Worm (Caenorhabditis elegans) whole organism, L4 larva: ENCODE results near the gene R03E9.2.
A peak's percentile ranks its signal among the peaks of the same experiment; 100 is the strongest.

Experiments
- F10B5.3 ChIP-seq: sonication (generic microtip); optimal IDR thresholded peaks from 2 replicates; lab custom pipeline; 2016; ENCODE audit warnings: mild to moderate bottlenecking, missing genetic modification characterization, missing compliant biosample characterization
- F44E2.7 ChIP-seq: fragments of 200-800 bp; sonication (Bioruptor generic); IDR thresholded peaks from 2 replicates; pipeline ENCODE4 v2.1.2; 2022; ENCODE audit warnings: missing genetic modification characterization, missing compliant biosample characterization
- R02D3.7 ChIP-seq: fragments of 150-350 bp; sonication (generic microtip); optimal IDR thresholded peaks from 3 replicates; lab custom pipeline; 2014; ENCODE audit warnings: missing biosample characterization, missing genetic modification characterization
- Y48G9A.11 ChIP-seq: fragments of 200-800 bp; sonication (Bioruptor generic); IDR thresholded peaks from 2 replicates; pipeline ENCODE4 v1.3.6; 2022; ENCODE audit warnings: missing genetic modification reagents, missing genetic modification characterization, missing compliant biosample characterization
- Y75B8A.6 ChIP-seq: fragments of 200-800 bp; sonication (Bioruptor generic); IDR thresholded peaks from 2 replicates; pipeline ENCODE4 v1.3.6; 2022; ENCODE audit warnings: missing genetic modification reagents, missing genetic modification characterization, missing compliant biosample characterization
- ama-1 ChIP-seq: fragments of 150-350 bp; optimal IDR thresholded peaks from 2 replicates; lab custom pipeline; 2014; ENCODE audit warnings: inconsistent platforms, mixed read lengths
- arid-1 ChIP-seq: fragments of 200-800 bp; sonication (Bioruptor generic); conservative IDR thresholded peaks from 2 replicates; pipeline ENCODE4 v1.3.6; 2022; ENCODE audit warnings: missing genetic modification reagents, missing genetic modification characterization, missing compliant biosample characterization
- ceh-28 ChIP-seq: fragments of 150-350 bp; optimal IDR thresholded peaks from 2 replicates; lab custom pipeline; 2014; ENCODE audit warnings: missing biosample characterization, missing genetic modification reagents, missing genetic modification characterization
- ceh-44 ChIP-seq: fragments of 200-800 bp; sonication (Bioruptor generic); IDR thresholded peaks from 2 replicates; pipeline ENCODE4 v1.3.6; 2022; ENCODE audit warnings: missing genetic modification reagents, missing genetic modification characterization, missing compliant biosample characterization
- ces-1 ChIP-seq: fragments of 150-350 bp; sonication (generic microtip); optimal IDR thresholded peaks from 4 replicates; lab custom pipeline; 2014; ENCODE audit warnings: missing biosample characterization, missing genetic modification reagents, missing genetic modification characterization
- cey-2 ChIP-seq: sonication (generic microtip); optimal IDR thresholded peaks from 3 replicates; lab custom pipeline; 2017; ENCODE audit warnings: missing genetic modification characterization, mild to moderate bottlenecking, missing compliant biosample characterization, antibody characterized with exemption, borderline replicate concordance; ENCODE audit not compliant: insufficient read depth
- daf-16 ChIP-seq, 3 experiments: sonication (generic microtip); optimal IDR thresholded peaks; 2 replicates each; lab custom pipeline; 2016 to 2017; ENCODE audit warnings: missing genetic modification characterization in 3 of 3, missing genetic modification reagents in 3 of 3, mild to moderate bottlenecking in 2 of 3, missing compliant biosample characterization in 2 of 3, missing biosample characterization in 1 of 3, moderate library complexity in 1 of 3
- daf-8 ChIP-seq: fragments of 200-800 bp; sonication (Bioruptor generic); IDR thresholded peaks from 2 replicates; pipeline ENCODE4 v1.3.6; 2022; ENCODE audit warnings: missing genetic modification characterization, missing compliant biosample characterization
- dmd-8 ChIP-seq: fragments of 200-800 bp; sonication (Bioruptor generic); IDR thresholded peaks from 2 replicates; pipeline ENCODE4 v1.3.6; 2022; ENCODE audit warnings: missing genetic modification characterization, missing compliant biosample characterization
- dmd-9 ChIP-seq: fragments of 200-800 bp; sonication (Bioruptor generic); IDR thresholded peaks from 2 replicates; pipeline ENCODE4 v1.3.6; 2022; ENCODE audit warnings: missing genetic modification reagents, missing genetic modification characterization, missing compliant biosample characterization
- dpl-1 ChIP-seq: fragments of 150-350 bp; optimal IDR thresholded peaks from 2 replicates; lab custom pipeline; 2014; ENCODE audit warnings: missing biosample characterization, missing genetic modification reagents, missing genetic modification characterization
- hmg-1.1 ChIP-seq: fragments of 200-800 bp; sonication (Bioruptor generic); IDR thresholded peaks from 2 replicates; pipeline ENCODE4 v1.3.6; 2022; ENCODE audit warnings: missing genetic modification reagents, missing genetic modification characterization, missing compliant biosample characterization
- jun-1 ChIP-seq: fragments of 150-350 bp; optimal IDR thresholded peaks from 2 replicates; lab custom pipeline; 2014; ENCODE audit warnings: missing biosample characterization, missing genetic modification reagents, missing genetic modification characterization
- lin-29 ChIP-seq: fragments of 200-800 bp; sonication (Bioruptor generic); IDR thresholded peaks from 2 replicates; pipeline ENCODE4 v1.3.6; 2022; ENCODE audit warnings: missing genetic modification reagents, missing genetic modification characterization, missing compliant biosample characterization
- lin-38 ChIP-seq: fragments of 200-800 bp; sonication (Bioruptor generic); IDR thresholded peaks from 2 replicates; pipeline ENCODE4 v1.3.6; 2022; ENCODE audit warnings: missing genetic modification reagents, missing genetic modification characterization, missing compliant biosample characterization
- lin-39 ChIP-seq: fragments of 150-350 bp; optimal IDR thresholded peaks from 2 replicates; lab custom pipeline; 2014; ENCODE audit warnings: missing biosample characterization, missing genetic modification reagents, missing genetic modification characterization
- lsy-2 ChIP-seq, 2 experiments: fragments of 150-350 bp in 1 of 2; sonication (generic microtip) in 1 of 2; optimal IDR thresholded peaks; 2 replicates each; lab custom pipeline; 2014 to 2017; ENCODE audit warnings: missing biosample characterization in 2 of 2, missing genetic modification characterization in 2 of 2
- madf-9 ChIP-seq: fragments of 200-800 bp; sonication (Bioruptor generic); conservative IDR thresholded peaks from 2 replicates; pipeline ENCODE4 v1.3.6; 2022; ENCODE audit warnings: missing genetic modification reagents, missing genetic modification characterization, missing compliant biosample characterization
- mdl-1 ChIP-seq, 2 experiments: fragments of 150-350 bp in 1 of 2; sonication (generic microtip) in 1 of 2; optimal IDR thresholded peaks; 2 replicates each; lab custom pipeline; 2014 to 2017; ENCODE audit warnings: missing biosample characterization in 2 of 2, missing genetic modification characterization in 2 of 2
- mdt-29 ChIP-seq: fragments of 200-800 bp; sonication (Bioruptor generic); IDR thresholded peaks from 2 replicates; pipeline ENCODE4 v1.3.6; 2022; ENCODE audit warnings: missing genetic modification reagents, missing genetic modification characterization, missing compliant biosample characterization
- mep-1 ChIP-seq: fragments of 150-350 bp; sonication (generic microtip); optimal IDR thresholded peaks from 3 replicates; lab custom pipeline; 2014; ENCODE audit warnings: missing biosample characterization, missing genetic modification characterization
- mxl-2 ChIP-seq: fragments of 200-800 bp; sonication (Bioruptor generic); conservative IDR thresholded peaks from 2 replicates; pipeline ENCODE4 v1.3.6; 2022; ENCODE audit warnings: missing genetic modification reagents, missing genetic modification characterization, missing compliant biosample characterization
- nhr-10 ChIP-seq: fragments of 150-350 bp; optimal IDR thresholded peaks from 2 replicates; lab custom pipeline; 2014; ENCODE audit warnings: missing biosample characterization, missing genetic modification characterization
- nhr-11 ChIP-seq: fragments of 150-350 bp; optimal IDR thresholded peaks from 2 replicates; lab custom pipeline; 2014; ENCODE audit warnings: missing biosample characterization, missing genetic modification characterization
- nhr-111 ChIP-seq: fragments of 200-800 bp; sonication (Bioruptor generic); optimal IDR thresholded peaks from 2 replicates; lab custom pipeline; 2018; ENCODE audit warnings: mild to moderate bottlenecking, missing genetic modification characterization, missing compliant biosample characterization
- nhr-25 ChIP-seq: sonication (generic microtip); optimal IDR thresholded peaks from 2 replicates; lab custom pipeline; 2017; ENCODE audit warnings: missing genetic modification characterization, mild to moderate bottlenecking, missing compliant biosample characterization, antibody characterized with exemption, moderate library complexity, borderline replicate concordance; ENCODE audit not compliant: insufficient read depth
- nhr-42 ChIP-seq: fragments of 200-800 bp; sonication (Bioruptor generic); IDR thresholded peaks from 2 replicates; pipeline ENCODE4 v1.3.6; 2022; ENCODE audit warnings: missing genetic modification characterization, missing compliant biosample characterization
- nhr-48 ChIP-seq: sonication (generic microtip); optimal IDR thresholded peaks from 2 replicates; lab custom pipeline; 2016; ENCODE audit warnings: mild to moderate bottlenecking, missing genetic modification characterization, missing compliant biosample characterization
- nhr-6 ChIP-seq: fragments of 150-350 bp; optimal IDR thresholded peaks from 2 replicates; lab custom pipeline; 2014; ENCODE audit warnings: missing biosample characterization, missing genetic modification characterization
- nhr-76 ChIP-seq: fragments of 150-350 bp; optimal IDR thresholded peaks from 2 replicates; lab custom pipeline; 2014; ENCODE audit warnings: missing biosample characterization, missing genetic modification characterization
- php-3 ChIP-seq: fragments of 200-800 bp; sonication (Bioruptor generic); IDR thresholded peaks from 2 replicates; pipeline ENCODE4 v1.3.6; 2022; ENCODE audit warnings: missing genetic modification reagents, missing genetic modification characterization, missing compliant biosample characterization
- pqm-1 ChIP-seq: sonication (generic microtip); optimal IDR thresholded peaks from 2 replicates; lab custom pipeline; 2017; ENCODE audit warnings: missing biosample characterization, missing genetic modification characterization
- saeg-2 ChIP-seq: fragments of 200-800 bp; sonication (Bioruptor generic); IDR thresholded peaks from 2 replicates; pipeline ENCODE4 v1.3.6; 2022; ENCODE audit warnings: missing genetic modification reagents, missing genetic modification characterization, missing compliant biosample characterization
- sdz-12 ChIP-seq: fragments of 200-800 bp; sonication (Bioruptor generic); optimal IDR thresholded peaks from 2 replicates; lab custom pipeline; 2018; ENCODE audit warnings: mild to moderate bottlenecking, missing genetic modification characterization, missing compliant biosample characterization
- set-16 ChIP-seq: fragments of 200-800 bp; sonication (Bioruptor generic); IDR thresholded peaks from 2 replicates; pipeline ENCODE4 v1.3.6; 2022; ENCODE audit warnings: missing genetic modification reagents, missing genetic modification characterization, missing compliant biosample characterization
- snpc-4 ChIP-seq: fragments of 150-350 bp; optimal IDR thresholded peaks from 2 replicates; lab custom pipeline; 2014; ENCODE audit warnings: missing biosample characterization, missing genetic modification characterization
- spr-3 ChIP-seq: fragments of 200-800 bp; sonication (Bioruptor generic); optimal IDR thresholded peaks from 2 replicates; lab custom pipeline; 2018; ENCODE audit warnings: mild to moderate bottlenecking, missing genetic modification characterization, missing compliant biosample characterization
- tag-97 ChIP-seq: fragments of 200-800 bp; sonication (Bioruptor generic); IDR thresholded peaks from 2 replicates; pipeline ENCODE4 v1.3.6; 2022; ENCODE audit warnings: missing genetic modification characterization, missing compliant biosample characterization
- unc-130 ChIP-seq: sonication (generic microtip); optimal IDR thresholded peaks from 2 replicates; lab custom pipeline; 2016; ENCODE audit warnings: missing genetic modification reagents, missing genetic modification characterization, missing compliant biosample characterization
- zag-1 ChIP-seq: fragments of 150-350 bp; optimal IDR thresholded peaks from 2 replicates; lab custom pipeline; 2014; ENCODE audit warnings: missing biosample characterization, missing genetic modification characterization
- zfp-2 ChIP-seq: sonication (generic microtip); optimal IDR thresholded peaks from 2 replicates; lab custom pipeline; 2016; ENCODE audit warnings: mild to moderate bottlenecking, missing genetic modification characterization, missing compliant biosample characterization
- zfp-3 ChIP-seq: fragments of 200-800 bp; sonication (Bioruptor generic); conservative IDR thresholded peaks from 2 replicates; pipeline ENCODE4 v1.3.6; 2022; ENCODE audit warnings: missing genetic modification reagents, missing genetic modification characterization, missing compliant biosample characterization
- zip-11 ChIP-seq: fragments of 200-800 bp; sonication (Bioruptor generic); IDR thresholded peaks from 2 replicates; pipeline ENCODE4 v1.3.6; 2022; ENCODE audit warnings: missing genetic modification characterization, missing compliant biosample characterization
- zip-2 ChIP-seq: fragments of 150-350 bp; optimal IDR thresholded peaks from 2 replicates; lab custom pipeline; 2014; ENCODE audit warnings: missing biosample characterization, missing genetic modification characterization
- ztf-7 ChIP-seq: fragments of 150-350 bp; optimal IDR thresholded peaks from 2 replicates; lab custom pipeline; 2014; ENCODE audit warnings: missing biosample characterization, missing genetic modification characterization

The R03E9.2 gene

DNA sequence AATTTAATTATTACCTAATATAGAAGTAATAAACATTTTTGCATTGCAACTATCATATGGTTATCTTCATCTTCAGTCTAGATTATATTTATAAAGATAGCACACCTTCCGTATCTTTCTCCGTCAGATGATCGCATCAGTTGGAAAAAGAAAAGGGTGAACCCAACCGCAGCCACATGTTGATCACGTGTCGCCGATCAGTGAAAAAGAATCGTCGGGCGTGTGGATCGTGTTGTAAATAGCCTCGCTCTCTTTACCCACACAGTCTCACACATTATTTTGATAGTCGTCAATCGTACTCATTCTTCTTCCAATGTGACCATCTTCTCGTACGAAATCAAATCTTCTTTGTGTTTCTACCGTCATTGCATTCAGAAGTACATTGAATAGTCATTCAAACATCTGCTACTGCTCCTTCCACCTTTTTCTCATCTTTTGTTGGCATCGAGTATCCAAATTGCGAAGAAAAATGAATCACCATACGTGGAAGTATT, 10.8 kb upstream of the R03E9.2 start (continued):
- TF ChIP-seq ceh-28 (no peak), zfp-2 (peak; percentile 57), nhr-76 (tag; lab: Kevin White, UChicago) (peak; percentile 71), daf-16 (GFP tag; optimal IDR thresholded peaks at IDR 0.05; lab: Kevin White, UChicago) (peak; percentile 67 to 96), daf-16 (tag; optimal IDR thresholded peaks at IDR 0.05; lab: Kevin White, UChicago) (peak; percentile 98), hmg-1.1 (GFP tag; lab: Robert Waterston, UW) (peak; percentile 45), mxl-2 (GFP tag; lab: Robert Waterston, UW) (peak; percentile 98), nhr-42 (GFP tag; lab: Robert Waterston, UW) (peak; percentile 78; the same call in 1 of the 2 replicates), unc-130 (GFP tag; lab: Kevin White, UChicago) (no peak), php-3 (GFP tag; lab: Robert Waterston, UW) (peak; percentile 54; the same call in 1 of the 2 replicates), nhr-6 (peak; percentile 70), zag-1 (tag; lab: Kevin White, UChicago) (no peak), ces-1 (GFP tag; lab: Kevin White, UChicago) (no peak), jun-1 (tag; lab: Kevin White, UChicago) (peak; percentile 68), R02D3.7 (tag; lab: Kevin White, UChicago) (no peak), sdz-12 (GFP tag; lab: Kevin White, UChicago) (peak; percentile 40), mdt-29 (peak; percentile 77), daf-8 (no peak), spr-3 (GFP tag; lab: Kevin White, UChicago) (no peak), lin-39 (tag; lab: Kevin White, UChicago) (no peak), set-16 (GFP tag; lab: Robert Waterston, UW) (peak; percentile 44; the same call in 1 of the 2 replicates), nhr-48 (tag; lab: Kevin White, UChicago) (peak; percentile 99), zip-2 (tag; lab: Kevin White, UChicago) (peak; percentile 80), lin-29 (GFP tag; lab: Robert Waterston, UW) (peak; percentile 81), F44E2.7 (no peak), nhr-10 (tag; lab: Kevin White, UChicago) (peak; percentile 83), saeg-2 (GFP tag; lab: Robert Waterston, UW) (peak; percentile 91), ztf-7 (peak; percentile 80), tag-97 (GFP tag; lab: Robert Waterston, UW) (no peak), zfp-3 (GFP tag; lab: Robert Waterston, UW) (peak; percentile 95), zip-11 (peak; percentile 45; the same call in 1 of the 2 replicates), arid-1 (GFP tag; lab: Robert Waterston, UW) (0 out of 2 replicates have a peak, but pooled peaks have one; percentile 9), pqm-1 (tag; lab: Kevin White, UChicago) (peak; percentile 60), madf-9 (GFP tag; lab: Robert Waterston, UW) (peak; percentile 69), nhr-11 (tag; lab: Kevin White, UChicago) (peak; percentile 84), snpc-4 (tag; lab: Kevin White, UChicago) (no peak), ceh-44 (GFP tag; lab: Robert Waterston, UW) (no peak), mep-1 (tag; lab: Kevin White, UChicago) (peak; percentile 97), nhr-25 (tag; lab: Kevin White, UChicago) (peak; percentile 94), F10B5.3 (tag; lab: Kevin White, UChicago) (peak; percentile 57), Y48G9A.11 (no peak), lin-38 (GFP tag; lab: Robert Waterston, UW) (peak; percentile 63), dmd-9 (GFP tag; lab: Robert Waterston, UW) (0 out of 2 replicates have a peak, but pooled peaks have one; percentile 54), Y75B8A.6 (GFP tag; lab: Robert Waterston, UW) (peak; percentile 90), cey-2 (tag; lab: Kevin White, UChicago) (peak; percentile 93), dmd-8 (GFP tag; lab: Robert Waterston, UW) (no peak), dpl-1 (peak; percentile 56), mdl-1 (tag; optimal IDR thresholded peaks at IDR 0.05; lab: Kevin White, UChicago) (peak in 1 of 2 experiments; percentile 100), nhr-111 (GFP tag; lab: Kevin White, UChicago) (no peak), ama-1 (peak; percentile 96), lsy-2 (tag; optimal IDR thresholded peaks at IDR 0.05; lab: Kevin White, UChicago) (peak; percentile 61 to 88)
